Worm (Caenorhabditis elegans) whole organism, L4 larva: ENCODE results near the gene C16A3.2.

Source experiments
- lsy-2 ChIP-seq, 2 experiments: fragments of 150-350 bp in 1 of 2; sonication (generic microtip) in 1 of 2; optimal IDR thresholded peaks; 2 replicates each; lab custom pipeline; 2014 to 2017; ENCODE audit warnings: missing biosample characterization in 2 of 2, missing genetic modification characterization in 2 of 2
- nhr-11 ChIP-seq: fragments of 150-350 bp; optimal IDR thresholded peaks from 2 replicates; lab custom pipeline; 2014; ENCODE audit warnings: missing biosample characterization, missing genetic modification characterization

DNA sequence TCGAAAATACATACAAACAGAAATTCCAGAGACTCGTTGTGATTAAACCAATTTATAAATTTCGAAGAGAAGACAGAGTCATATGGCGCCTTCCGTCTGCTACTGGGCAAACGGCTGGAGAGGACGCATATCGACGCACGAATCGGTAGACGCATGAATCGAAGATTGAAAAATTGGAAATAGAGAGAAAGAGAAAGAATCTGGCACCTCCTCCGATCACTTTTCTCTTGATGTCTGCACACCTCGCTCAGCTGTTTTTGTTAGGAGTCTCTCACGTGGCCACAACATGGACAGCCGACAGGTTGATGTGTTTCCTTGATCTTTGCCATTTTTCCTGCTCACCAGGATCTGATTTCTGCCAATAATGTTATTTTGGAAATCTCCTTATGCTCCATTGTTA, 29.5 kb upstream of the C16A3.2 start:
- no peak for TF ChIP-seq nhr-11
- TF ChIP-seq lsy-2 (tag; optimal IDR thresholded peaks at IDR 0.05; lab: Kevin White, UChicago) = peak in 1 of 2 experiments; percentile 31
